Worm (Caenorhabditis elegans): ENCODE data around the gene F17C11.22.

- TF ChIP-seq ceh-32 (tag; optimal IDR thresholded peaks at IDR 0.05; ENCODE audit: poor library complexity) (peak; percentile 52), zfp-3 (GFP tag; conservative IDR thresholded peaks at IDR 0.05) (peak; percentile 57; the same call in 1 of the 2 replicates), ceh-82 (tag; optimal IDR thresholded peaks at IDR 0.05) (no peak), lin-15B (tag; optimal IDR thresholded peaks at IDR 0.05) (no peak), mep-1 (tag; optimal IDR thresholded peaks at IDR 0.05) (peak; percentile 72), Y48G9A.11 (GFP tag; IDR thresholded peaks at IDR 0.05) (no peak), nhr-11 (tag; optimal IDR thresholded peaks at IDR 0.05) (peak; percentile 87), skn-1 (tag; optimal IDR thresholded peaks at IDR 0.05) (no peak), nhr-237 (tag; optimal IDR thresholded peaks at IDR 0.05) (no peak), spr-3 (GFP tag; optimal IDR thresholded peaks at IDR 0.05) (no peak)
Measured at ce11 chrV:10951655-10952278, 18.2 kb downstream of the F17C11.22 start, which contains the start of gene F17C11.4.

Measured in whole organism, L4 larva.